Fruit fly (Drosophila melanogaster) whole organism, embryonic: Measurements from ENCODE around the gene Tango5.

Source experiments
- Ada2b ChIP-seq: fragments of 200-800 bp; sonication (Bioruptor generic); IDR thresholded peaks from 2 replicates; pipeline ENCODE4 v1.3.6; 2022; ENCODE audit warnings: missing biosample characterization, missing genetic modification characterization
- Atf6 ChIP-seq: fragments of 200-800 bp; sonication (Bioruptor generic); IDR thresholded peaks from 2 replicates; pipeline ENCODE4 v1.3.6; 2022; ENCODE audit warnings: missing biosample characterization, missing genetic modification characterization
- B-H1 ChIP-seq: fragments of 200-800 bp; sonication (Bioruptor generic); IDR thresholded peaks from 3 replicates; pipeline ENCODE4 v1.3.6; 2022; ENCODE audit warnings: missing biosample characterization, missing genetic modification characterization
- C15 ChIP-seq: fragments of 200-800 bp; sonication (Bioruptor generic); IDR thresholded peaks from 3 replicates; pipeline ENCODE4 v1.3.6; 2022; ENCODE audit warnings: missing biosample characterization, missing genetic modification characterization
- CG12942 ChIP-seq: fragments of 200-800 bp; sonication (Bioruptor generic); optimal IDR thresholded peaks from 3 replicates; lab custom pipeline; 2016; ENCODE audit warnings: missing biosample characterization, missing genetic modification characterization
- CG14050 ChIP-seq: fragments of 200-800 bp; sonication (Bioruptor generic); IDR thresholded peaks from 3 replicates; pipeline ENCODE4 v1.3.6; 2022; ENCODE audit warnings: missing biosample characterization, missing genetic modification characterization
- CG14965 ChIP-seq: fragments of 200-800 bp; sonication (Bioruptor generic); optimal IDR thresholded peaks from 2 replicates; lab custom pipeline; 2016; ENCODE audit warnings: missing biosample characterization, missing genetic modification characterization, borderline replicate concordance
- CG15011 ChIP-seq: fragments of 200-800 bp; sonication (Bioruptor generic); optimal IDR thresholded peaks from 3 replicates; lab custom pipeline; 2018; ENCODE audit warnings: missing biosample characterization, mild to moderate bottlenecking, missing genetic modification characterization
- CG2129 ChIP-seq: fragments of 200-800 bp; sonication (Bioruptor generic); IDR thresholded peaks from 2 replicates; pipeline ENCODE4 v1.3.6; 2022; ENCODE audit warnings: missing biosample characterization, missing genetic modification characterization; ENCODE audit not compliant: partially characterized antibody
- CG30431 ChIP-seq: fragments of 200-800 bp; sonication (Bioruptor generic); optimal IDR thresholded peaks from 2 replicates; lab custom pipeline; 2017; ENCODE audit warnings: missing biosample characterization, missing genetic modification characterization
- CG3281 ChIP-seq: fragments of 200-800 bp; sonication (Bioruptor generic); optimal IDR thresholded peaks from 3 replicates; lab custom pipeline; 2017; ENCODE audit warnings: missing biosample characterization, mild to moderate bottlenecking, missing genetic modification characterization
- CG42726 ChIP-seq: fragments of 200-800 bp; sonication (Bioruptor generic); IDR thresholded peaks from 2 replicates; pipeline ENCODE4 v1.3.6; 2022; ENCODE audit warnings: missing biosample characterization, missing genetic modification characterization; ENCODE audit not compliant: partially characterized antibody
- CG4424 ChIP-seq: fragments of 200-800 bp; sonication (Bioruptor generic); optimal IDR thresholded peaks from 3 replicates; lab custom pipeline; 2016; ENCODE audit warnings: missing biosample characterization, missing genetic modification characterization
- CG6765 ChIP-seq: fragments of 200-800 bp; sonication (Bioruptor generic); optimal IDR thresholded peaks from 3 replicates; lab custom pipeline; 2017; ENCODE audit warnings: missing biosample characterization, mild to moderate bottlenecking, missing genetic modification characterization
- CG8281 ChIP-seq: fragments of 200-800 bp; sonication (Bioruptor generic); optimal IDR thresholded peaks from 2 replicates; lab custom pipeline; 2018; ENCODE audit warnings: missing biosample characterization, mild to moderate bottlenecking, missing genetic modification characterization, moderate library complexity
- CG8359 ChIP-seq: fragments of 200-800 bp; sonication (Bioruptor generic); optimal IDR thresholded peaks from 2 replicates; lab custom pipeline; 2017; ENCODE audit warnings: missing biosample characterization, mild to moderate bottlenecking, missing genetic modification characterization, borderline replicate concordance
- CG8478 ChIP-seq: fragments of >200 bp; optimal IDR thresholded peaks from 2 replicates; lab custom pipeline; 2018
- CG9215 ChIP-seq: fragments of 200-800 bp; sonication (Bioruptor generic); IDR thresholded peaks from 2 replicates; pipeline ENCODE4 v1.3.6; 2022; ENCODE audit warnings: missing biosample characterization, missing genetic modification characterization
- CG9727 ChIP-seq: fragments of 200-800 bp; sonication (Bioruptor generic); optimal IDR thresholded peaks from 3 replicates; lab custom pipeline; 2017; ENCODE audit warnings: missing biosample characterization, mild to moderate bottlenecking, missing genetic modification characterization
- CoRest ChIP-seq: fragments of 200-800 bp; sonication (Bioruptor generic); optimal IDR thresholded peaks from 3 replicates; lab custom pipeline; 2018; ENCODE audit warnings: missing biosample characterization, mild to moderate bottlenecking, missing genetic modification characterization, moderate library complexity
- ERR ChIP-seq: fragments of 200-800 bp; sonication (Bioruptor generic); optimal IDR thresholded peaks from 2 replicates; lab custom pipeline; 2016; ENCODE audit warnings: missing biosample characterization, missing genetic modification characterization
- Eip74EF ChIP-seq, 2 experiments: fragments of 200-800 bp in 1 of 2; fragments of >200 bp in 1 of 2; sonication (Bioruptor generic) in 1 of 2; optimal IDR thresholded peaks; 2 replicates each; lab custom pipeline; 2017 to 2019; ENCODE audit warnings: missing biosample characterization in 2 of 2, missing genetic modification characterization in 2 of 2, mild to moderate bottlenecking in 1 of 2, moderate library complexity in 1 of 2
- H2.0 ChIP-seq: fragments of 200-800 bp; sonication (Bioruptor generic); IDR thresholded peaks from 2 replicates; pipeline ENCODE4 v1.3.6; 2022; ENCODE audit warnings: missing biosample characterization, missing genetic modification characterization
- HHEX ChIP-seq: fragments of 200-800 bp; sonication (Bioruptor generic); optimal IDR thresholded peaks from 3 replicates; lab custom pipeline; 2017; ENCODE audit warnings: missing biosample characterization, mild to moderate bottlenecking, missing genetic modification characterization, missing genetic modification reagents
- Opbp ChIP-seq: fragments of 200-800 bp; sonication (Bioruptor generic); IDR thresholded peaks from 3 replicates; pipeline ENCODE4 v1.3.6; 2022; ENCODE audit warnings: missing biosample characterization, missing genetic modification characterization; ENCODE audit not compliant: partially characterized antibody
- Poxn ChIP-seq: fragments of 200-800 bp; sonication (Bioruptor generic); IDR thresholded peaks from 2 replicates; pipeline ENCODE4 v1.3.6; 2022; ENCODE audit warnings: missing biosample characterization, missing genetic modification characterization
- ash1 ChIP-seq: fragments of 200-800 bp; sonication (Bioruptor generic); optimal IDR thresholded peaks from 2 replicates; lab custom pipeline; 2018; ENCODE audit warnings: missing biosample characterization, mild to moderate bottlenecking, missing genetic modification characterization
- crc ChIP-seq: fragments of 200-800 bp; sonication (Bioruptor generic); optimal IDR thresholded peaks from 2 replicates; lab custom pipeline; 2016; ENCODE audit warnings: missing biosample characterization, missing genetic modification characterization
- danr ChIP-seq: fragments of 200-800 bp; sonication (Bioruptor generic); IDR thresholded peaks from 2 replicates; pipeline ENCODE4 v1.3.6; 2022; ENCODE audit warnings: missing biosample characterization, missing genetic modification characterization
- dm ChIP-seq: fragments of 200-800 bp; sonication (Bioruptor generic); optimal IDR thresholded peaks from 3 replicates; lab custom pipeline; 2016; ENCODE audit warnings: missing biosample characterization, missing genetic modification characterization
- esg ChIP-seq: fragments of 200-800 bp; sonication (Bioruptor generic); conservative IDR thresholded peaks from 2 replicates; pipeline ENCODE4 v1.3.6; 2022; ENCODE audit warnings: missing biosample characterization, missing genetic modification characterization
- ewg ChIP-seq: fragments of 200-800 bp; sonication (Bioruptor generic); optimal IDR thresholded peaks from 3 replicates; lab custom pipeline; 2017; ENCODE audit warnings: mild to moderate bottlenecking, missing biosample characterization, missing genetic modification reagents, missing genetic modification characterization
- exex ChIP-seq: fragments of 200-800 bp; sonication (Bioruptor generic); optimal IDR thresholded peaks from 4 replicates; lab custom pipeline; 2018; ENCODE audit warnings: missing biosample characterization, mild to moderate bottlenecking, missing genetic modification characterization, moderate library complexity
- ftz-f1 ChIP-seq: fragments of 200-800 bp; sonication (Bioruptor generic); optimal IDR thresholded peaks from 2 replicates; lab custom pipeline; 2016; ENCODE audit warnings: missing biosample characterization, missing genetic modification characterization
- fu2 ChIP-seq: fragments of 200-800 bp; sonication (Bioruptor generic); optimal IDR thresholded peaks from 2 replicates; lab custom pipeline; 2016; ENCODE audit warnings: missing biosample characterization, missing genetic modification characterization
- gce ChIP-seq: fragments of 200-800 bp; sonication (Bioruptor generic); IDR thresholded peaks from 3 replicates; pipeline ENCODE4 v1.3.6; 2022; ENCODE audit warnings: missing biosample characterization, missing genetic modification characterization
- jing ChIP-seq: fragments of 200-800 bp; sonication (Bioruptor generic); optimal IDR thresholded peaks from 2 replicates; lab custom pipeline; 2018; ENCODE audit warnings: missing biosample characterization, mild to moderate bottlenecking, missing genetic modification characterization
- lab ChIP-seq: fragments of 200-800 bp; sonication (Bioruptor generic); optimal IDR thresholded peaks from 3 replicates; lab custom pipeline; 2017; ENCODE audit warnings: missing biosample characterization, missing genetic modification characterization, mild to moderate bottlenecking, moderate library complexity, missing genetic modification reagents
- lov ChIP-seq, 2 experiments: fragments of 200-800 bp in 1 of 2; fragments of >200 bp in 1 of 2; sonication (Bioruptor generic) in 1 of 2; IDR thresholded peaks in 1 of 2; optimal IDR thresholded peaks in 1 of 2; 2 replicates in 1 of 2; 3 replicates in 1 of 2; pipeline versions ENCODE4 v1.3.6 to Lab custom; 2017 to 2022; ENCODE audit warnings: missing biosample characterization in 1 of 2, missing genetic modification characterization in 1 of 2
- phol ChIP-seq: fragments of 200-800 bp; sonication (Bioruptor generic); optimal IDR thresholded peaks from 3 replicates; lab custom pipeline; 2018; ENCODE audit warnings: missing biosample characterization, mild to moderate bottlenecking, missing genetic modification characterization, moderate library complexity
- pros ChIP-seq: fragments of 200-800 bp; sonication (Bioruptor generic); optimal IDR thresholded peaks from 3 replicates; lab custom pipeline; 2019; ENCODE audit warnings: missing biosample characterization, mild to moderate bottlenecking, missing genetic modification characterization, moderate library complexity
- psq ChIP-seq: fragments of 200-800 bp; sonication (Bioruptor generic); optimal IDR thresholded peaks from 2 replicates; lab custom pipeline; 2017; ENCODE audit warnings: missing biosample characterization, missing genetic modification characterization
- slou ChIP-seq: fragments of 200-800 bp; sonication (Bioruptor generic); optimal IDR thresholded peaks from 3 replicates; lab custom pipeline; 2016; ENCODE audit warnings: missing biosample characterization, missing genetic modification characterization
- slp2 ChIP-seq: fragments of 200-800 bp; sonication (Bioruptor generic); optimal IDR thresholded peaks from 2 replicates; lab custom pipeline; 2016; ENCODE audit warnings: missing biosample characterization, missing genetic modification characterization
- sr ChIP-seq: fragments of 200-800 bp; sonication (Bioruptor generic); IDR thresholded peaks from 3 replicates; pipeline ENCODE4 v1.3.6; 2022; ENCODE audit warnings: missing biosample characterization, missing genetic modification characterization
- ssp ChIP-seq: fragments of 200-800 bp; sonication (Bioruptor generic); IDR thresholded peaks from 2 replicates; pipeline ENCODE4 v1.3.6; 2022; ENCODE audit warnings: missing biosample characterization, missing genetic modification characterization
- tll ChIP-seq, 2 experiments: fragments of 200-800 bp in 1 of 2; fragments of >200 bp in 1 of 2; sonication (Bioruptor generic) in 1 of 2; optimal IDR thresholded peaks; 2 replicates each; lab custom pipeline; 2017 to 2019; ENCODE audit warnings: missing biosample characterization in 2 of 2, missing genetic modification characterization in 2 of 2, mild to moderate bottlenecking in 1 of 2, moderate library complexity in 1 of 2
- unpg ChIP-seq: fragments of 200-800 bp; sonication (Bioruptor generic); optimal IDR thresholded peaks from 3 replicates; lab custom pipeline; 2018; ENCODE audit warnings: missing biosample characterization, mild to moderate bottlenecking, missing genetic modification characterization, moderate library complexity
- wor ChIP-seq: fragments of 200-800 bp; sonication (Bioruptor generic); IDR thresholded peaks from 2 replicates; pipeline ENCODE4 v1.3.6; 2022; ENCODE audit warnings: missing biosample characterization, missing genetic modification characterization
- zfh1 ChIP-seq: fragments of 200-800 bp; sonication (Bioruptor generic); IDR thresholded peaks from 3 replicates; pipeline ENCODE4 v1.3.6; 2022; ENCODE audit warnings: missing biosample characterization, missing genetic modification characterization

The Tango5 gene

dm6 chrX:10806718-10807412, 42.7 kb upstream of the Tango5 start (continued):
- TF ChIP-seq fu2: no peak
- TF ChIP-seq wor (GFP tag; lab: Robert Waterston, UW): no peak
- no peak for TF ChIP-seq unpg (GFP tag; lab: Kevin White, UChicago)
- no peak for TF ChIP-seq CG14050 (GFP tag; lab: Robert Waterston, UW)
- TF ChIP-seq Atf6 (GFP tag; lab: Robert Waterston, UW): peak; percentile 29; the same call in 1 of the 2 replicates
- TF ChIP-seq esg: no peak
- no peak for TF ChIP-seq gce (GFP tag; lab: Robert Waterston, UW)
- no peak for TF ChIP-seq Eip74EF (GFP tag; optimal IDR thresholded peaks at IDR 0.05; lab: Kevin White, UChicago)
- TF ChIP-seq slou (GFP tag; lab: Kevin White, UChicago): no peak
- no peak for TF ChIP-seq HHEX (GFP tag; lab: Kevin White, UChicago)
- TF ChIP-seq lov (optimal IDR thresholded peaks at IDR 0.05; lab: Kevin White, UChicago): no peak
- TF ChIP-seq lov (GFP tag; IDR thresholded peaks at IDR 0.05; lab: Robert Waterston, UW): no peak
- TF ChIP-seq CG9215 (GFP tag; lab: Robert Waterston, UW): no peak
- TF ChIP-seq slp2 (GFP tag; lab: Kevin White, UChicago): no peak
- TF ChIP-seq CG6765 (GFP tag; lab: Kevin White, UChicago): no peak
- no peak for TF ChIP-seq psq (GFP tag; lab: Kevin White, UChicago)
- no peak for TF ChIP-seq ash1 (GFP tag; lab: Kevin White, UChicago)
- TF ChIP-seq jing (GFP tag; lab: Kevin White, UChicago): no peak
- TF ChIP-seq phol: peak; percentile 6
- TF ChIP-seq CoRest (tag; lab: Kevin White, UChicago): peak; percentile 10
- TF ChIP-seq ssp: no peak
- no peak for TF ChIP-seq danr
- TF ChIP-seq H2.0: no peak
- no peak for TF ChIP-seq CG42726 (GFP tag; lab: Robert Waterston, UW)
- TF ChIP-seq dm (GFP tag; lab: Kevin White, UChicago): no peak
- no peak for TF ChIP-seq ftz-f1
- no peak for TF ChIP-seq CG4424 (GFP tag; lab: Kevin White, UChicago)
- no peak for TF ChIP-seq ewg (GFP tag; lab: Kevin White, UChicago)
- TF ChIP-seq CG9727: no peak
- no peak for TF ChIP-seq CG12942
- no peak for TF ChIP-seq ERR (GFP tag; lab: Kevin White, UChicago)
- TF ChIP-seq tll (GFP tag; optimal IDR thresholded peaks at IDR 0.05; lab: Kevin White, UChicago): no peak
- TF ChIP-seq Opbp: no peak
- no peak for TF ChIP-seq B-H1 (GFP tag; lab: Robert Waterston, UW)
- no peak for TF ChIP-seq CG8478 (lab: Kevin White, UChicago)
- TF ChIP-seq CG8281: no peak
- no peak for TF ChIP-seq CG2129 (GFP tag; lab: Robert Waterston, UW)
- TF ChIP-seq exex: no peak
- TF ChIP-seq C15 (GFP tag; lab: Robert Waterston, UW): no peak
- no peak for TF ChIP-seq crc
- TF ChIP-seq Ada2b (GFP tag; lab: Robert Waterston, UW): no peak
- no peak for TF ChIP-seq CG8359 (GFP tag; lab: Kevin White, UChicago)
- no peak for TF ChIP-seq sr (GFP tag; lab: Robert Waterston, UW)
- no peak for TF ChIP-seq CG15011
- TF ChIP-seq zfh1 (GFP tag; lab: Robert Waterston, UW): no peak
- TF ChIP-seq CG14965: no peak
- no peak for TF ChIP-seq CG3281
- TF ChIP-seq pros (GFP tag; lab: Kevin White, UChicago): no peak
- TF ChIP-seq CG30431 (GFP tag; lab: Kevin White, UChicago): no peak
- no peak for TF ChIP-seq Poxn (GFP tag; lab: Robert Waterston, UW)
- TF ChIP-seq lab (GFP tag; lab: Kevin White, UChicago): peak; percentile 6
